Worm (Caenorhabditis elegans): ENCODE measurements around the gene lys-10.
"Not testable (repeated sequence)": the region's sequence is repeated elsewhere in the genome, so short reads cannot be mapped to it uniquely, and the experiment has no call there.

The lys-10 gene

ce11 chrIV:8339636-8340035 lies 7.0 kb downstream of the lys-10 start, which contains the start of gene lgc-6:
TSS of gene lgc-6 (plus strand) at chrIV:8339936.
- no peak for TF ChIP-seq nhr-28 (tag; optimal IDR thresholded peaks at IDR 0.05)
- no peak for TF ChIP-seq pqm-1 (tag; optimal IDR thresholded peaks at IDR 0.05)
- no peak for TF ChIP-seq elt-3 (tag; optimal IDR thresholded peaks at IDR 0.05)
- TF ChIP-seq ZK546.5 (tag; optimal IDR thresholded peaks at IDR 0.05), result no peak
- TF ChIP-seq nhr-23 (tag; optimal IDR thresholded peaks at IDR 0.05), result no peak

- TF ChIP-seq lin-39 (tag; optimal IDR thresholded peaks at IDR 0.05), result no peak
- TF ChIP-seq ceh-82 (tag; optimal IDR thresholded peaks at IDR 0.05), result no peak
- no peak for TF ChIP-seq tbx-2 (tag; optimal IDR thresholded peaks at IDR 0.05)
- no peak for TF ChIP-seq jun-1 (tag; optimal IDR thresholded peaks at IDR 0.05)
- no peak for TF ChIP-seq ceh-9 (tag; optimal IDR thresholded peaks at IDR 0.05)
- TF ChIP-seq lsy-12 (tag; optimal IDR thresholded peaks at IDR 0.05), result no peak
- no peak for TF ChIP-seq nhr-76 (tag; optimal IDR thresholded peaks at IDR 0.05)
- no peak for TF ChIP-seq aly-2 (tag; optimal IDR thresholded peaks at IDR 0.05)
- TF ChIP-seq egl-5 (tag; optimal IDR thresholded peaks at IDR 0.05), result no peak
- no peak for TF ChIP-seq nhr-67 (tag; optimal IDR thresholded peaks at IDR 0.05)
- TF ChIP-seq ceh-16 (tag; optimal IDR thresholded peaks at IDR 0.05), result no peak
Observed at ce11 chrIV:8342385-8342784, 9.8 kb downstream of the lys-10 start, which contains the start of gene lgc-5. TSS of gene lgc-5 (plus strand) at chrIV:8342685.

ce11 chrIV:8345518-8345917 lies 12.9 kb downstream of the lys-10 start, which contains the start of gene F17E9.5:
TSS of gene F17E9.5 (plus strand) at chrIV:8345818.
- no peak for TF ChIP-seq ceh-28 (tag; optimal IDR thresholded peaks at IDR 0.05)
- no peak for TF ChIP-seq nhr-67 (tag; optimal IDR thresholded peaks at IDR 0.05)
- TF ChIP-seq jun-1 (tag; optimal IDR thresholded peaks at IDR 0.05), result no peak
- TF ChIP-seq lin-15B (tag; optimal IDR thresholded peaks at IDR 0.05), result no peak

ce11 chrIV:8347051-8347450 lies 14.4 kb downstream of the lys-10 start, which contains the start of the genes F17E9.18 and F17E9.15:
TSS of gene F17E9.18 (minus strand) at chrIV:8347151.
TSS of gene F17E9.15 (plus strand) at chrIV:8347418.
- TF ChIP-seq aly-2 (tag; optimal IDR thresholded peaks at IDR 0.05) (no peak), mdl-1 (tag; optimal IDR thresholded peaks at IDR 0.05) (no peak), ceh-9 (tag; optimal IDR thresholded peaks at IDR 0.05) (no peak)

ce11 chrIV:8348073-8348472 lies 15.4 kb downstream of the lys-10 start, which contains the start of gene F17E9.4:
TSS of gene F17E9.4 (plus strand) at chrIV:8348373.
- TF ChIP-seq ceh-16 (tag; optimal IDR thresholded peaks at IDR 0.05) (no peak), zag-1 (tag; optimal IDR thresholded peaks at IDR 0.05) (no peak), pqm-1 (tag; optimal IDR thresholded peaks at IDR 0.05) (no peak), ztf-11 (tag; optimal IDR thresholded peaks at IDR 0.05) (no peak), elt-1 (tag; optimal IDR thresholded peaks at IDR 0.05) (no peak), fkh-10 (GFP tag; optimal IDR thresholded peaks at IDR 0.05) (no peak), nhr-25 (tag; optimal IDR thresholded peaks at IDR 0.05) (no peak), sea-2 (GFP tag; optimal IDR thresholded peaks at IDR 0.05) (no peak), snpc-4 (tag; optimal IDR thresholded peaks at IDR 0.05) (no peak), nhr-237 (tag; optimal IDR thresholded peaks at IDR 0.05) (no peak), lin-39 (tag; optimal IDR thresholded peaks at IDR 0.05) (no peak), nhr-28 (tag; optimal IDR thresholded peaks at IDR 0.05) (no peak)

- TF ChIP-seq eor-1 (tag; optimal IDR thresholded peaks at IDR 0.05); ama-1 (optimal IDR thresholded peaks at IDR 0.05); ztf-11 (tag; optimal IDR thresholded peaks at IDR 0.05): not testable (repeated sequence)
Observed at ce11 chrIV:8352036-8352435, 19.4 kb downstream of the lys-10 start, which contains the start of gene F17E9.16. TSS of gene F17E9.16 (plus strand) at chrIV:8352336.

ce11 chrIV:8354572-8354971 lies 21.9 kb downstream of the lys-10 start, which contains the start of gene F17E9.3:
TSS of gene F17E9.3 (plus strand) at chrIV:8354872.
- no peak for TF ChIP-seq nhr-28 (tag; optimal IDR thresholded peaks at IDR 0.05)
- no peak for TF ChIP-seq ceh-9 (tag; optimal IDR thresholded peaks at IDR 0.05)
- no peak for TF ChIP-seq mml-1 (tag; optimal IDR thresholded peaks at IDR 0.05)
- TF ChIP-seq nhr-11 (tag; optimal IDR thresholded peaks at IDR 0.05), result no peak
- no peak for TF ChIP-seq jun-1 (tag; optimal IDR thresholded peaks at IDR 0.05)
